Fruit fly (Drosophila melanogaster): Measurements from ENCODE around the gene CG13731.
A peak's percentile ranks its signal among the peaks of the same experiment; 100 is the strongest.

The CG13731 gene

DNA sequence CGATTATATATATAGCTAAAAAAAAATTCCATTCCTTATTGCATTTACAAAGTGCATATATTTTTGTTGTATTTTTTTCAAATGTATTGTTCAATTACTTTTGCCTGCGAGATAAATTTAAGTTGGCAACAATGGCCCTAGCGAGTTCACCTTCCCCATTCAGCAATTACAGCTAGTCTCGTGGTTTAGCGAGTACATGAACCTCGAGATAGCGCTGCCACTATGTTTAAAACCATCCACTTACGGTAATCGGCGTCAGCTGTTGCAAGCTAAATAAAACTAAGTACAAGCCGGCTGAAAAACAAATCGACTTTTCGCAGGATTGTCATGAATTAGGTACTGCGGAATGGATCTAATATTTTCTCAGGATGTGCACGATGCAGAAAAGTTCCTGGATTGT lies 35.9 kb downstream of the CG13731 start (continued):
- TF ChIP-seq lab (GFP tag; optimal IDR thresholded peaks at IDR 0.05) = no peak
- peak; percentile 12 for TF ChIP-seq CG12659 (GFP tag; optimal IDR thresholded peaks at IDR 0.05)
- no peak for TF ChIP-seq CG16813 (GFP tag; IDR thresholded peaks at IDR 0.05; ENCODE audit: partially characterized antibody)
- TF ChIP-seq cwo (GFP tag; optimal IDR thresholded peaks at IDR 0.05) = no peak
- no peak for TF ChIP-seq aop (GFP tag; IDR thresholded peaks at IDR 0.05)
- TF ChIP-seq CG7745 (tag; optimal IDR thresholded peaks at IDR 0.05) = no peak
- no peak for TF ChIP-seq lov (optimal IDR thresholded peaks at IDR 0.05)
- 0 out of 3 replicates have a peak, but pooled peaks have one; percentile 5 for TF ChIP-seq lov (GFP tag; IDR thresholded peaks at IDR 0.05)
- no peak for TF ChIP-seq rib (GFP tag; IDR thresholded peaks at IDR 0.05)
- TF ChIP-seq grn (GFP tag; optimal IDR thresholded peaks at IDR 0.05) = no peak
- TF ChIP-seq Dbx (GFP tag; IDR thresholded peaks at IDR 0.05) = no peak
- peak; percentile 16 for TF ChIP-seq bcd (GFP tag; optimal IDR thresholded peaks at IDR 0.05)
- no peak for TF ChIP-seq CG2875 (GFP tag; optimal IDR thresholded peaks at IDR 0.05)
- no peak for TF ChIP-seq CG17612 (GFP tag; IDR thresholded peaks at IDR 0.05)
- peak; percentile 76 for TF ChIP-seq Lhr (GFP tag; optimal IDR thresholded peaks at IDR 0.05)
- TF ChIP-seq CG2889 (GFP tag; IDR thresholded peaks at IDR 0.05) = no peak
- no peak for TF ChIP-seq danr (GFP tag; IDR thresholded peaks at IDR 0.05)
- TF ChIP-seq CG4820 (GFP tag; optimal IDR thresholded peaks at IDR 0.05) = no peak
- no peak for TF ChIP-seq Blimp-1 (GFP tag; optimal IDR thresholded peaks at IDR 0.05)
- no peak for TF ChIP-seq CG6689 (GFP tag; IDR thresholded peaks at IDR 0.05)
- no peak for TF ChIP-seq PHDP (tag; optimal IDR thresholded peaks at IDR 0.05)
- TF ChIP-seq Dref (GFP tag; IDR thresholded peaks at IDR 0.05) = peak; percentile 55
- TF ChIP-seq CG18262 (tag; optimal IDR thresholded peaks at IDR 0.05) = no peak
- peak in 1 of 2 experiments; percentile 26 for TF ChIP-seq insv (GFP tag; optimal IDR thresholded peaks at IDR 0.05)
- no peak for TF ChIP-seq az2 (GFP tag; optimal IDR thresholded peaks at IDR 0.05)
- peak; percentile 53 for TF ChIP-seq Myb (GFP tag; optimal IDR thresholded peaks at IDR 0.05)
- no peak for TF ChIP-seq hkb (optimal IDR thresholded peaks at IDR 0.05)
- TF ChIP-seq hkb (GFP tag; IDR thresholded peaks at IDR 0.05) = no peak
- TF ChIP-seq Usf (GFP tag; optimal IDR thresholded peaks at IDR 0.05) = peak; percentile 19
- TF ChIP-seq klu (GFP tag; IDR thresholded peaks at IDR 0.05) = no peak
- no peak for TF ChIP-seq CG16779 (GFP tag; IDR thresholded peaks at IDR 0.05)
- TF ChIP-seq Xbp1 (GFP tag; optimal IDR thresholded peaks at IDR 0.05) = peak; percentile 18
- TF ChIP-seq lbe (GFP tag; optimal IDR thresholded peaks at IDR 0.05) = no peak
- no peak for TF ChIP-seq CG4424 (GFP tag; optimal IDR thresholded peaks at IDR 0.05)
- no peak for TF ChIP-seq fd102C (GFP tag; optimal IDR thresholded peaks at IDR 0.05)
- no peak for TF ChIP-seq btn (GFP tag; optimal IDR thresholded peaks at IDR 0.05)
- no peak for TF ChIP-seq tna (GFP tag; IDR thresholded peaks at IDR 0.05; ENCODE audit: partially characterized antibody)
- TF ChIP-seq ewg (GFP tag; optimal IDR thresholded peaks at IDR 0.05) = no peak
- TF ChIP-seq Sry-δ (GFP tag; optimal IDR thresholded peaks at IDR 0.05) = peak; percentile 55
- no peak for TF ChIP-seq ranshi (GFP tag; IDR thresholded peaks at IDR 0.05)
- TF ChIP-seq CG11093 (GFP tag; IDR thresholded peaks at IDR 0.05) = no peak
- no peak for TF ChIP-seq Deaf1 (tag; optimal IDR thresholded peaks at IDR 0.05)
- peak; percentile 82 for TF ChIP-seq toy (GFP tag; IDR thresholded peaks at IDR 0.05)
- peak; percentile 79 for TF ChIP-seq dm (GFP tag; optimal IDR thresholded peaks at IDR 0.05)
- no peak for TF ChIP-seq zfh2 (GFP tag; optimal IDR thresholded peaks at IDR 0.05)
- no peak for TF ChIP-seq CG14014 (GFP tag; IDR thresholded peaks at IDR 0.05)
- no peak for TF ChIP-seq CG2120 (GFP tag; optimal IDR thresholded peaks at IDR 0.05)
- no peak for TF ChIP-seq CG7786 (GFP tag; optimal IDR thresholded peaks at IDR 0.05)
- no peak for TF ChIP-seq kay (GFP tag; optimal IDR thresholded peaks at IDR 0.05)
- TF ChIP-seq E2f1 (GFP tag; IDR thresholded peaks at IDR 0.05) = no peak
- no peak for TF ChIP-seq h (optimal IDR thresholded peaks at IDR 0.05)
- TF ChIP-seq Gsc (GFP tag; IDR thresholded peaks at IDR 0.05) = no peak
- TF ChIP-seq CG31365 (tag; optimal IDR thresholded peaks at IDR 0.05) = no peak
